Worm (Caenorhabditis elegans) whole organism, late embryonic: ENCODE measurements around the gene ugt-66.

Source experiments
- C38D4.7 ChIP-seq: fragments of 200-800 bp; sonication (Bioruptor generic); optimal IDR thresholded peaks from 2 replicates; lab custom pipeline; 2018; ENCODE audit warnings: mild to moderate bottlenecking, missing genetic modification characterization, moderate library complexity, missing compliant biosample characterization
- F13H6.1 ChIP-seq: sonication (generic microtip); optimal IDR thresholded peaks from 2 replicates; lab custom pipeline; 2016; ENCODE audit warnings: missing genetic modification characterization, missing compliant biosample characterization
- ceh-2 ChIP-seq: sonication (generic microtip); optimal IDR thresholded peaks from 2 replicates; lab custom pipeline; 2016; ENCODE audit warnings: missing genotype, missing genetic modification characterization, missing compliant biosample characterization
- ceh-22 ChIP-seq: sonication (generic microtip); optimal IDR thresholded peaks from 2 replicates; lab custom pipeline; 2017; ENCODE audit warnings: missing biosample characterization, missing genetic modification characterization
- ceh-45 ChIP-seq: fragments of 200-800 bp; sonication (Bioruptor generic); IDR thresholded peaks from 2 replicates; pipeline ENCODE4 v1.3.6; 2022; ENCODE audit warnings: missing genetic modification reagents, missing genetic modification characterization, missing compliant biosample characterization
- ceh-48 ChIP-seq: sonication (generic microtip); optimal IDR thresholded peaks from 2 replicates; lab custom pipeline; 2016; ENCODE audit warnings: missing genetic modification characterization, inconsistent platforms, missing compliant biosample characterization
- ceh-6 ChIP-seq: fragments of 200-800 bp; sonication (Bioruptor generic); optimal IDR thresholded peaks from 2 replicates; lab custom pipeline; 2018; ENCODE audit warnings: mild to moderate bottlenecking, missing genetic modification characterization, missing compliant biosample characterization
- che-1 ChIP-seq: sonication (generic microtip); optimal IDR thresholded peaks from 2 replicates; lab custom pipeline; 2016; ENCODE audit warnings: mild to moderate bottlenecking, missing genetic modification characterization, missing compliant biosample characterization
- elt-2 ChIP-seq: sonication (generic microtip); optimal IDR thresholded peaks from 2 replicates; lab custom pipeline; 2016; ENCODE audit warnings: missing genetic modification reagents, missing genetic modification characterization, missing compliant biosample characterization
- elt-4 ChIP-seq: sonication (generic microtip); optimal IDR thresholded peaks from 2 replicates; lab custom pipeline; 2016; ENCODE audit warnings: missing genetic modification characterization, missing compliant biosample characterization
- eyg-1 ChIP-seq: sonication (generic microtip); optimal IDR thresholded peaks from 2 replicates; lab custom pipeline; 2016; ENCODE audit warnings: missing genotype, missing genetic modification characterization, missing compliant biosample characterization
- fax-1 ChIP-seq: sonication (generic microtip); optimal IDR thresholded peaks from 2 replicates; lab custom pipeline; 2016; ENCODE audit warnings: missing genotype, missing genetic modification characterization, missing compliant biosample characterization
- fkh-10 ChIP-seq: fragments of 150-350 bp; optimal IDR thresholded peaks from 2 replicates; lab custom pipeline; 2014; ENCODE audit warnings: missing biosample characterization, missing genetic modification reagents, missing genetic modification characterization
- gmeb-2 ChIP-seq: sonication (generic microtip); optimal IDR thresholded peaks from 2 replicates; lab custom pipeline; 2016; ENCODE audit warnings: missing genetic modification characterization, inconsistent platforms, missing compliant biosample characterization
- hlh-13 ChIP-seq: fragments of 200-800 bp; sonication (Bioruptor generic); optimal IDR thresholded peaks from 2 replicates; lab custom pipeline; 2018; ENCODE audit warnings: mild to moderate bottlenecking, missing genetic modification characterization, missing compliant biosample characterization
- hlh-30 ChIP-seq: sonication (generic microtip); optimal IDR thresholded peaks from 2 replicates; lab custom pipeline; 2017; ENCODE audit warnings: antibody characterized with exemption, missing genetic modification characterization, missing compliant biosample characterization; ENCODE audit not compliant: insufficient read depth
- hlh-6 ChIP-seq: sonication (generic microtip); optimal IDR thresholded peaks from 2 replicates; lab custom pipeline; 2016; ENCODE audit warnings: missing genotype, missing genetic modification characterization, missing compliant biosample characterization
- lim-6 ChIP-seq: sonication (generic microtip); optimal IDR thresholded peaks from 2 replicates; lab custom pipeline; 2016; ENCODE audit warnings: missing genetic modification characterization, missing compliant biosample characterization
- nfya-1 ChIP-seq: sonication (generic microtip); optimal IDR thresholded peaks from 2 replicates; lab custom pipeline; 2017; ENCODE audit warnings: missing genetic modification characterization, mild to moderate bottlenecking, missing compliant biosample characterization, antibody characterized with exemption, moderate library complexity
- nhr-232 ChIP-seq: sonication (generic microtip); optimal IDR thresholded peaks from 2 replicates; lab custom pipeline; 2016; ENCODE audit warnings: missing genetic modification characterization, missing compliant biosample characterization
- npax-4 ChIP-seq: sonication (generic microtip); optimal IDR thresholded peaks from 2 replicates; lab custom pipeline; 2016; ENCODE audit warnings: missing genetic modification characterization, missing compliant biosample characterization
- pat-9 ChIP-seq: fragments of 200-800 bp; sonication (Bioruptor generic); optimal IDR thresholded peaks from 2 replicates; lab custom pipeline; 2018; ENCODE audit warnings: mild to moderate bottlenecking, missing genetic modification characterization, moderate library complexity, missing compliant biosample characterization
- pha-2 ChIP-seq: sonication (generic microtip); optimal IDR thresholded peaks from 2 replicates; lab custom pipeline; 2017; ENCODE audit warnings: mild to moderate bottlenecking, missing genetic modification characterization, missing compliant biosample characterization
- pqm-1 ChIP-seq: sonication (generic microtip); optimal IDR thresholded peaks from 2 replicates; lab custom pipeline; 2016; ENCODE audit warnings: missing genetic modification characterization, missing compliant biosample characterization
- rnt-1 ChIP-seq: sonication (generic microtip); optimal IDR thresholded peaks from 2 replicates; lab custom pipeline; 2016; ENCODE audit warnings: missing genetic modification characterization, missing compliant biosample characterization
- sdc-2 ChIP-seq: sonication (generic microtip); optimal IDR thresholded peaks from 2 replicates; lab custom pipeline; 2016; ENCODE audit warnings: missing genotype, missing genetic modification characterization, missing compliant biosample characterization
- sox-2 ChIP-seq: fragments of 200-800 bp; sonication (Bioruptor generic); IDR thresholded peaks from 2 replicates; pipeline ENCODE4 v1.3.6; 2022; ENCODE audit warnings: missing genetic modification reagents, missing genetic modification characterization, missing compliant biosample characterization
- syd-9 ChIP-seq: sonication (generic microtip); optimal IDR thresholded peaks from 2 replicates; lab custom pipeline; 2016; ENCODE audit warnings: mild to moderate bottlenecking, missing genetic modification characterization, moderate library complexity, missing compliant biosample characterization
- tbx-2 ChIP-seq: sonication (generic microtip); optimal IDR thresholded peaks from 2 replicates; lab custom pipeline; 2016; ENCODE audit warnings: missing genetic modification characterization, missing compliant biosample characterization
- unc-42 ChIP-seq: sonication (generic microtip); optimal IDR thresholded peaks from 2 replicates; lab custom pipeline; 2016; ENCODE audit warnings: missing genotype, missing genetic modification characterization, missing compliant biosample characterization

The ugt-66 gene

DNA sequence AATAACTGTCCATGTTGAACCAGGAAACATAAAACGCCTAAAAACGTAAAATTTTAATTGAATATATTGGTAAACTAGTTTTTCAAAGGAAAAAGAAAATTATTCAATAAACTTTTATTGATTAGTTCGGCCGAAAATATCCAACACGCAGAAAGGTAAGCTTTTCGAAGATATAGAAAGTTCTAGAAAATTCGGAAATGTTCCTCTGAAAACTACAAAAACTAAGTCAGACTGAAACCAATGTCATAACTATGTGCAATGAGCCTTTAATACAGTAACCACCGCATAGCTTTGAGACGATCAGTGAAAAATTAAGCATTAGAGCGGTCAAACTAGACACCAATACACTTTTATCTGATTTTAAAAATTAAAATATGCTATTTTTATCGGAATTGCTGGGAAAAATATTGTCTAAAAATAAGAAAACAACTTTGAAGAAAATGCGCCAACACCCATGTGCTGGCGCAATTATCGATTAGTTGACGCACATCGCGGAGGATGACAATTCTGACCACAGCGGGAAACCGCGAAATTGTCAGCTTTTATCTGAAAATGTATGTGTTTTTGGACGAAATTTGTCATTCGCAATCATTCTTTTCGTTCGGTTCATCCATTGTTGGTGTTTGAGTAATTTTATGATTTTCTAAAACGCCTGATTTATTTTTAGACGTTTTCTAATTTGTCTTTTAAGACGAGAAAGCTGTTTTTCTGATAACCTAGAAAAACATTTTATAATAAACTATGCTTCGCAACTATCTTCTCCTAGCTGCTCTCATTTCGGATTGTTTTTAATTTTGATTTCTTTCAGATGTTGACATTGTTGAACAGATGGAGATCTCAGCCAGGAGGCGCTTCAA, 4.2 kb upstream of the ugt-66 start, which contains the start of the genes C23G10.7 and rpn-2:
TSS of gene C23G10.7 (minus strand) at position 37 of the 857 bp plus-strand sequence.
TSS of gene rpn-2 (plus strand) at position 807 of the 857 bp plus-strand sequence.
- TF ChIP-seq ceh-45, result no peak
- peak; percentile 23 for TF ChIP-seq ceh-48 (tag; lab: Kevin White, UChicago)
- peak; percentile 10 for TF ChIP-seq unc-42 (tag; lab: Kevin White, UChicago)
- TF ChIP-seq fkh-10 (GFP tag; lab: Kevin White, UChicago), result no peak
- peak; percentile 17 for TF ChIP-seq nfya-1 (tag; lab: Kevin White, UChicago)
- TF ChIP-seq rnt-1 (tag; lab: Kevin White, UChicago), result peak; percentile 40

DNA sequence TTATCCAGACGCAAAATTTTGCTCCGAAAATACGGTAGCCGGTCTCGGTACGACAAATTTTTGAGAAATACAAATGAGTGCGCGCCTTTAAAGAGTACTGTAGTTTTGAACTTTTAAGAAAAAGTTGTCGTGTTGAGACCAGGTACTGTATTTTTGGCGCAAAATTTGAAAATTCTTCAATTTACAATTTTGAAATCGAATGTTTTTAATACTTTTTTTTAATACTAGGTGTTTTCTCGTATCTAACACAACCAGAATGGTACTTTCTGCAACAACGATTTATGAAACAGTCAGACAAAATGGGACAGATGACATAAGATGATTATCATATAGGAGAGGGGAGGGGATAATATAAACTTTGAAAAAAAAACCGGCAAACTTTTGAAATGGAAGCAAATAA, 1.3 kb upstream of the ugt-66 start:
- no peak for TF ChIP-seq pha-2
- TF ChIP-seq eyg-1, result no peak
- no peak for TF ChIP-seq sdc-2 (tag; lab: Kevin White, UChicago)
- no peak for TF ChIP-seq nhr-232 (tag; lab: Kevin White, UChicago)
- no peak for TF ChIP-seq elt-4
- no peak for TF ChIP-seq C38D4.7 (GFP tag; lab: Kevin White, UChicago)
- no peak for TF ChIP-seq fax-1
- no peak for TF ChIP-seq hlh-13 (GFP tag; lab: Kevin White, UChicago)
- no peak for TF ChIP-seq pqm-1 (tag; lab: Kevin White, UChicago)
- TF ChIP-seq npax-4 (tag; lab: Kevin White, UChicago), result no peak
- TF ChIP-seq ceh-22 (tag; lab: Kevin White, UChicago), result no peak
- TF ChIP-seq lim-6, result no peak
- TF ChIP-seq syd-9, result no peak
- TF ChIP-seq ceh-6, result no peak

DNA sequence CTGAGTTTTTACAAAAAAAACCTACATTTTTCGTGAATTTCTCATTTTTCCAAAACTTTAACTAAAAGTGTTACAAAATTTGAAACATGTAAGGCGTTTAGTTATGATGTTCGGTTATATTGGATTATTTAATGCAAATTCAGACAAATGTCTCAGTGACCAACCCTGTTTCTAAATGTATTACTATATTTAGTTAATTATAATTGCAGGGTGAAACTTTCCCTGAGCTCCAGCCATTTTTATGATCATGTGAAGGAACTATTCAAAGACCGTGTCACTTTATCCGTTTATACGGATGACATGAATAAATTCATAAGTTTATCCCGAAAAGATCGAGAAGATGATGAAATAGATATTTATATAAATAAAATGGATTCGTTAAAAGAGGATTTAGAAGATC, 3.6 kb downstream of the ugt-66 start, which contains the start of gene C23G10.5:
TSS of gene C23G10.5 (plus strand) at position 301 of the 400 bp plus-strand sequence.
- TF ChIP-seq che-1 (tag; lab: Kevin White, UChicago), result no peak
- TF ChIP-seq, all 69 proteins: peak for 0

DNA sequence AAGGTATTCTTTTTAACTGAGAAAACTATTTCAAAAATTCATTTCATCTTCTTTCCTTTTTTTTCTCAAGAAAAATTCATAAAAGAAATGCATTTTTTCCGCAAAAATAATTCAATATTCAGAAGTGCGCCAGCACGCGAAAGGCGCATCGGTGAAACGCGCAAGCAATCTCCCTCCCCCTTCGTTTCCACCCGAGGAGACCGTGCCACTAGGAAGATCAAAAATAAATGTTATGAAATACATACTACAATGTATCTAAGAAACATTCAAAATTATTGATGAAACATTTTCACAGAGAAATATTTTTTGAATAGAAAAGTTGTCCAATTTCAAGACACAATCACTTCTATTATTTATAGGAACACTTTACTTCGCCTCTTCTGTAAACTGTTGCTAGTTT, 6.4 kb downstream of the ugt-66 start:
- TF ChIP-seq unc-42 (tag; lab: Kevin White, UChicago), result peak; percentile 9

DNA sequence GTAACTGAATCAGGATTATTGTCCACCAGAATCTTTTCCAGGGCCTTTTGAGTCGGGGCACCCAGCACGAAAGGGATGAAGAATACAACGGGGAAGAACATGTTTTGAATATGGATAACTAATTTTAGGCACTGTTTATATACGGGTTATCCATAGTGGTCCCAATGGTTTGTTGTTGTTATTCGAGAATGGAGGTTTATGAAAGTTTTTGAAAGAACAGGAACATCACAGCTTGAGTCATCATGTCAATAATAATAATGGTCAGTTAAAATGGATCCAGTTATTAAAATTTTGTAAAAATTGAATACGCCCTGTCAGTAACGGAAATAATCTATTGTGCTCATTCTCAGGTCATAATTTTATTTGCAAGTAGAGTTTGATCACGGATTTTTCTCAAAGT, 11.3 kb downstream of the ugt-66 start, which contains the start of gene nas-28:
TSS of gene nas-28 (minus strand) at position 101 of the 400 bp plus-strand sequence.
- TF ChIP-seq ceh-2 (tag; lab: Kevin White, UChicago) (no peak), tbx-2 (tag; lab: Kevin White, UChicago) (no peak), hlh-30 (tag; lab: Kevin White, UChicago) (no peak), sox-2 (GFP tag; lab: Robert Waterston, UW) (no peak), hlh-6 (no peak), gmeb-2 (tag; lab: Kevin White, UChicago) (no peak), npax-4 (tag; lab: Kevin White, UChicago) (no peak), F13H6.1 (tag; lab: Kevin White, UChicago) (no peak)

DNA sequence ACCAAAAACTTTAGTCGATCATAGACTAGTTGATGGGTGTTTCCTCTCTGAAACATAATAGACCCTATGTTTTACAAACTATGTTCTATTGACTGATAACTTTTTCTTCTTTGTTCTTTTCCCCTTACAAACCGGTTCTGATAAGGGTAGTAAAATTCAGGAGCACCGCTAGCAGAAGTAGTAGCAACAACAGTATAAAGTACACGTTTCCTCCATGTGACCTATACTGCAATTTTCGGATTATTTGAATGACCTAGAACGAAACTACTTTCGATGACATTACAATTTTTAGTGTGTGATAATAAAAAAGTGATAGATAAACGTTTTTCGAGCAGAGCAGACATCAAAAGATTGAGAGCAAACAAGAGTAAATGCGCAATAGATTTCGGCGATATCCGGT, 14.1 kb downstream of the ugt-66 start:
- TF ChIP-seq pat-9 (tag; lab: Kevin White, UChicago), result no peak
- peak; percentile 20 for TF ChIP-seq elt-2
